Fruit fly (Drosophila melanogaster) Kc167 (cell line): Measurements from ENCODE around the gene PolE2.

Experiments
- Sin3A ChIP-seq: fragments of >200 bp; optimal IDR thresholded peaks from 2 replicates; lab custom pipeline; 2018; ENCODE audit warnings: missing external identifiers
- h ChIP-seq: fragments of >200 bp; optimal IDR thresholded peaks from 3 replicates; lab custom pipeline; 2018; ENCODE audit warnings: missing external identifiers

- TF ChIP-seq h: no peak
- no peak for TF ChIP-seq Sin3A (lab: Kevin White, UChicago)
These were observed 41.0 kb downstream of the PolE2 start for dm6 chr3L:5856081-5856826.
